Fruit fly (Drosophila melanogaster) whole organism, prepupa: Measurements from ENCODE around the gene ppk24.

Source experiments
- Blimp-1 ChIP-seq: fragments of 200-800 bp; sonication (Bioruptor generic); optimal IDR thresholded peaks from 3 replicates; lab custom pipeline; 2017; ENCODE audit warnings: missing biosample characterization, missing genetic modification characterization, mild to moderate bottlenecking, moderate library complexity, missing genetic modification reagents
- CG10631 ChIP-seq: fragments of 200-800 bp; sonication (Bioruptor generic); optimal IDR thresholded peaks from 2 replicates; lab custom pipeline; 2016; ENCODE audit warnings: missing biosample characterization, missing genetic modification characterization
- CG10669 ChIP-seq: fragments of 200-800 bp; sonication (Bioruptor generic); optimal IDR thresholded peaks from 3 replicates; lab custom pipeline; 2018; ENCODE audit warnings: missing biosample characterization, mild to moderate bottlenecking, missing genetic modification characterization, moderate library complexity
- CG11294 ChIP-seq: fragments of 200-800 bp; sonication (Bioruptor generic); IDR thresholded peaks from 2 replicates; pipeline ENCODE4 v1.3.6; 2022; ENCODE audit warnings: missing biosample characterization, missing genetic modification characterization
- CG11762 ChIP-seq: fragments of 200-800 bp; sonication (Bioruptor generic); optimal IDR thresholded peaks from 3 replicates; lab custom pipeline; 2016; ENCODE audit warnings: missing biosample characterization, missing genetic modification characterization; ENCODE audit not compliant: insufficient read depth
- CG11902 ChIP-seq: fragments of 200-800 bp; sonication (Bioruptor generic); optimal IDR thresholded peaks from 3 replicates; lab custom pipeline; 2016; ENCODE audit warnings: missing biosample characterization, missing genetic modification characterization
- CG1621 ChIP-seq: fragments of 200-800 bp; sonication (Bioruptor generic); optimal IDR thresholded peaks from 3 replicates; lab custom pipeline; 2018; ENCODE audit warnings: missing biosample characterization, mild to moderate bottlenecking, missing genetic modification characterization
- CG16779 ChIP-seq: fragments of 200-800 bp; sonication (Bioruptor generic); optimal IDR thresholded peaks from 3 replicates; lab custom pipeline; 2017; ENCODE audit warnings: missing biosample characterization, mild to moderate bottlenecking, missing genetic modification characterization
- CG3032 ChIP-seq: fragments of 200-800 bp; optimal IDR thresholded peaks from 2 replicates; lab custom pipeline; 2019; ENCODE audit warnings: missing biosample characterization, mild to moderate bottlenecking, missing genetic modification characterization, moderate library complexity
- CG31627 ChIP-seq: fragments of 200-800 bp; sonication (Bioruptor generic); optimal IDR thresholded peaks from 3 replicates; lab custom pipeline; 2016; ENCODE audit warnings: missing biosample characterization, missing genetic modification characterization
- CG32006 ChIP-seq: fragments of 200-800 bp; sonication (Bioruptor generic); optimal IDR thresholded peaks from 3 replicates; lab custom pipeline; 2017; ENCODE audit warnings: missing biosample characterization, mild to moderate bottlenecking, missing genetic modification characterization
- CG34406 ChIP-seq: fragments of 200-800 bp; sonication (Bioruptor generic); optimal IDR thresholded peaks from 3 replicates; lab custom pipeline; 2016; ENCODE audit warnings: missing biosample characterization, missing genetic modification characterization
- CG3919 ChIP-seq: fragments of 200-800 bp; sonication (Bioruptor generic); optimal IDR thresholded peaks from 3 replicates; lab custom pipeline; 2016; ENCODE audit warnings: missing biosample characterization, missing genetic modification characterization
- CG6163 ChIP-seq: fragments of 200-800 bp; sonication (Bioruptor generic); IDR thresholded peaks from 3 replicates; pipeline ENCODE4 v1.3.6; 2022; ENCODE audit warnings: missing biosample characterization, missing genetic modification characterization
- CG6276 ChIP-seq: fragments of 200-800 bp; sonication (Bioruptor generic); optimal IDR thresholded peaks from 2 replicates; lab custom pipeline; 2017; ENCODE audit warnings: missing biosample characterization, mild to moderate bottlenecking, missing genetic modification characterization
- CG6792 ChIP-seq: fragments of 200-800 bp; sonication (Bioruptor generic); optimal IDR thresholded peaks from 3 replicates; lab custom pipeline; 2016; ENCODE audit warnings: missing biosample characterization, missing genetic modification characterization
- CG6808 ChIP-seq: fragments of 200-800 bp; sonication (Bioruptor generic); optimal IDR thresholded peaks from 3 replicates; lab custom pipeline; 2017; ENCODE audit warnings: missing biosample characterization, missing genetic modification characterization, mild to moderate bottlenecking, moderate library complexity, missing genetic modification reagents
- CG7368 ChIP-seq: fragments of 200-800 bp; sonication (Bioruptor generic); optimal IDR thresholded peaks from 3 replicates; lab custom pipeline; 2016; ENCODE audit warnings: missing biosample characterization, missing genetic modification characterization
- CG8119 ChIP-seq: fragments of 200-800 bp; sonication (Bioruptor generic); IDR thresholded peaks from 3 replicates; pipeline ENCODE4 v1.3.6; 2022; ENCODE audit warnings: missing biosample characterization, missing genetic modification characterization
- CG8319 ChIP-seq: fragments of 200-800 bp; sonication (Bioruptor generic); optimal IDR thresholded peaks from 3 replicates; lab custom pipeline; 2016; ENCODE audit warnings: missing biosample characterization, missing genetic modification characterization
- CG9139 ChIP-seq: fragments of 200-800 bp; sonication (Bioruptor generic); optimal IDR thresholded peaks from 3 replicates; lab custom pipeline; 2017; ENCODE audit warnings: missing biosample characterization, mild to moderate bottlenecking, missing genetic modification characterization
- Eip75B ChIP-seq: fragments of 200-800 bp; sonication (Bioruptor generic); optimal IDR thresholded peaks from 3 replicates; lab custom pipeline; 2016; ENCODE audit warnings: missing biosample characterization, missing genetic modification characterization
- Eip78C ChIP-seq: fragments of 200-800 bp; sonication (Bioruptor generic); peaks from one replicate; lab custom pipeline; 2016; ENCODE audit warnings: missing biosample characterization, missing genetic modification characterization
- Eip93F ChIP-seq: fragments of 200-800 bp; sonication (Bioruptor generic); optimal IDR thresholded peaks from 2 replicates; lab custom pipeline; 2016; ENCODE audit warnings: missing biosample characterization, mild to moderate bottlenecking, missing genetic modification characterization
- Ets21C ChIP-seq: fragments of 200-800 bp; sonication (Bioruptor generic); optimal IDR thresholded peaks from 3 replicates; lab custom pipeline; 2016; ENCODE audit warnings: missing biosample characterization, missing genetic modification characterization
- Gug ChIP-seq: fragments of 200-800 bp; sonication (Bioruptor generic); IDR thresholded peaks from 2 replicates; pipeline ENCODE4 v1.3.6; 2022; ENCODE audit warnings: missing biosample characterization, missing genetic modification characterization
- Hr38 ChIP-seq: sonication (Bioruptor generic); optimal IDR thresholded peaks from 2 replicates; lab custom pipeline; 2016; ENCODE audit warnings: missing biosample characterization, missing genetic modification characterization
- Hr39 ChIP-seq: fragments of 200-800 bp; sonication (Bioruptor generic); optimal IDR thresholded peaks from 2 replicates; lab custom pipeline; 2016; ENCODE audit warnings: missing biosample characterization, missing genetic modification characterization
- Hr4 ChIP-seq: fragments of 200-800 bp; sonication (Bioruptor generic); optimal IDR thresholded peaks from 3 replicates; lab custom pipeline; 2016; ENCODE audit warnings: missing biosample characterization, missing genetic modification characterization
- Lpt ChIP-seq: fragments of 200-800 bp; sonication (Bioruptor generic); optimal IDR thresholded peaks from 3 replicates; lab custom pipeline; 2016; ENCODE audit warnings: missing biosample characterization, missing genetic modification characterization
- Met ChIP-seq: fragments of 200-800 bp; sonication (Bioruptor generic); optimal IDR thresholded peaks from 3 replicates; lab custom pipeline; 2016; ENCODE audit warnings: missing biosample characterization, missing genetic modification characterization
- Sox102F ChIP-seq: fragments of 200-800 bp; sonication (Bioruptor generic); optimal IDR thresholded peaks from 2 replicates; lab custom pipeline; 2016; ENCODE audit warnings: missing biosample characterization, mild to moderate bottlenecking, missing genetic modification characterization
- Sox14 ChIP-seq: fragments of 200-800 bp; sonication (Bioruptor generic); optimal IDR thresholded peaks from 3 replicates; lab custom pipeline; 2016; ENCODE audit warnings: missing biosample characterization, missing genetic modification characterization
- Sox15 ChIP-seq: fragments of 200-800 bp; sonication (Bioruptor generic); optimal IDR thresholded peaks from 3 replicates; lab custom pipeline; 2016; ENCODE audit warnings: missing biosample characterization, missing genetic modification characterization
- achi ChIP-seq: fragments of 200-800 bp; sonication (Bioruptor generic); optimal IDR thresholded peaks from 3 replicates; lab custom pipeline; 2016; ENCODE audit warnings: missing biosample characterization, missing genetic modification characterization
- acj6 ChIP-seq: fragments of 200-800 bp; sonication (Bioruptor generic); optimal IDR thresholded peaks from 3 replicates; lab custom pipeline; 2016; ENCODE audit warnings: missing biosample characterization, missing genetic modification characterization
- cyc ChIP-seq: fragments of 200-800 bp; sonication (Bioruptor generic); optimal IDR thresholded peaks from 3 replicates; lab custom pipeline; 2016; ENCODE audit warnings: missing biosample characterization, missing genetic modification characterization
- dac ChIP-seq: fragments of 200-800 bp; sonication (Bioruptor generic); optimal IDR thresholded peaks from 2 replicates; lab custom pipeline; 2017; ENCODE audit warnings: missing biosample characterization, mild to moderate bottlenecking, missing genetic modification characterization
- dsx ChIP-seq: fragments of 200-800 bp; optimal IDR thresholded peaks from 3 replicates; lab custom pipeline; 2019; ENCODE audit warnings: missing biosample characterization, mild to moderate bottlenecking, missing genetic modification characterization, moderate library complexity; ENCODE audit not compliant: poor library complexity, severe bottlenecking
- eg ChIP-seq: fragments of 200-800 bp; sonication (Bioruptor generic); IDR thresholded peaks from 3 replicates; pipeline ENCODE4 v1.3.6; 2022; ENCODE audit warnings: missing biosample characterization, missing genetic modification characterization
- esn ChIP-seq: fragments of 200-800 bp; sonication (Bioruptor generic); optimal IDR thresholded peaks from 2 replicates; lab custom pipeline; 2016; ENCODE audit warnings: missing biosample characterization, mild to moderate bottlenecking, missing genetic modification characterization, moderate library complexity
- fd59A ChIP-seq: fragments of 200-800 bp; sonication (Bioruptor generic); optimal IDR thresholded peaks from 2 replicates; lab custom pipeline; 2017; ENCODE audit warnings: missing biosample characterization, mild to moderate bottlenecking, missing genetic modification characterization, missing genetic modification reagents
- fd85E ChIP-seq: fragments of 200-800 bp; sonication (Bioruptor generic); optimal IDR thresholded peaks from 3 replicates; lab custom pipeline; 2016; ENCODE audit warnings: missing biosample characterization, missing genetic modification characterization
- lz ChIP-seq: fragments of 200-800 bp; sonication (Bioruptor generic); optimal IDR thresholded peaks from 3 replicates; lab custom pipeline; 2016; ENCODE audit warnings: missing biosample characterization, missing genetic modification characterization
- net ChIP-seq: fragments of 200-800 bp; sonication (Bioruptor generic); optimal IDR thresholded peaks from 3 replicates; lab custom pipeline; 2016; ENCODE audit warnings: missing biosample characterization, missing genetic modification characterization
- pdm3 ChIP-seq: fragments of 200-800 bp; sonication (Bioruptor generic); optimal IDR thresholded peaks from 3 replicates; lab custom pipeline; 2016; ENCODE audit warnings: missing biosample characterization, missing genetic modification characterization
- salr ChIP-seq, 2 experiments: fragments of 200-800 bp; sonication (Bioruptor generic); optimal IDR thresholded peaks; 3 replicates each; lab custom pipeline; 2016 to 2018; ENCODE audit warnings: missing biosample characterization in 2 of 2, missing genetic modification characterization in 2 of 2, mild to moderate bottlenecking in 1 of 2
- ss ChIP-seq, 2 experiments: fragments of 200-800 bp; sonication (Bioruptor generic); optimal IDR thresholded peaks; 2 replicates in 1 of 2; 3 replicates in 1 of 2; lab custom pipeline; 2017 to 2018; ENCODE audit warnings: mild to moderate bottlenecking in 2 of 2, missing biosample characterization in 2 of 2, missing genetic modification characterization in 2 of 2, moderate library complexity in 1 of 2
- svp ChIP-seq: fragments of 200-800 bp; sonication (Bioruptor generic); peaks from one replicate; lab custom pipeline; 2016; ENCODE audit warnings: missing biosample characterization, missing genetic modification characterization
- topi ChIP-seq: fragments of 200-800 bp; sonication (Bioruptor generic); optimal IDR thresholded peaks from 3 replicates; lab custom pipeline; 2016; ENCODE audit warnings: missing biosample characterization, missing genetic modification characterization
- vri ChIP-seq: fragments of 200-800 bp; sonication (Bioruptor generic); optimal IDR thresholded peaks from 3 replicates; lab custom pipeline; 2016; ENCODE audit warnings: missing biosample characterization, mild to moderate bottlenecking, missing genetic modification characterization

Gene ppk24

dm6 chr3R:31222125-31222889, 43.2 kb upstream of the ppk24 start:
- TF ChIP-seq lz (GFP tag; lab: Kevin White, UChicago) = peak; percentile 79
- no peak for TF ChIP-seq CG8119 (GFP tag; lab: Robert Waterston, UW)
- TF ChIP-seq CG8319 (GFP tag; lab: Kevin White, UChicago) = peak; percentile 42
- TF ChIP-seq CG11902 (GFP tag; lab: Kevin White, UChicago) = peak; percentile 34
- peak; percentile 43 for TF ChIP-seq CG7368 (GFP tag; lab: Kevin White, UChicago)
- TF ChIP-seq CG1621 (tag; lab: Kevin White, UChicago) = peak; percentile 40
- peak; percentile 81 for TF ChIP-seq svp (GFP tag; lab: Kevin White, UChicago)
- TF ChIP-seq Gug (GFP tag; lab: Robert Waterston, UW) = no peak
- TF ChIP-seq Hr38 = no peak
- peak; percentile 72 for TF ChIP-seq Sox14 (GFP tag; lab: Kevin White, UChicago)
- peak; percentile 44 for TF ChIP-seq dac (GFP tag; lab: Kevin White, UChicago)
- peak; percentile 79 for TF ChIP-seq vri
- peak; percentile 75 for TF ChIP-seq pdm3 (GFP tag; lab: Kevin White, UChicago)
- TF ChIP-seq fd85E (GFP tag; lab: Kevin White, UChicago) = no peak
- peak; percentile 66 for TF ChIP-seq acj6
- peak; percentile 6 for TF ChIP-seq Blimp-1 (GFP tag; lab: Kevin White, UChicago)
- TF ChIP-seq CG10669 (GFP tag; lab: Kevin White, UChicago) = peak; percentile 66
- TF ChIP-seq Sox15 (GFP tag; lab: Kevin White, UChicago) = peak; percentile 48
- peak; percentile 74 for TF ChIP-seq Met (GFP tag; lab: Kevin White, UChicago)
- peak; percentile 65 for TF ChIP-seq dsx (GFP tag; lab: Kevin White, UChicago)
- no peak for TF ChIP-seq Lpt (GFP tag; lab: Kevin White, UChicago)
- peak; percentile 71 for TF ChIP-seq Sox102F (GFP tag; lab: Kevin White, UChicago)
- peak; percentile 79 for TF ChIP-seq esn (GFP tag; lab: Kevin White, UChicago)
- peak; percentile 32 for TF ChIP-seq CG6276 (GFP tag; lab: Kevin White, UChicago)
- no peak for TF ChIP-seq CG9139 (GFP tag; lab: Kevin White, UChicago)
- TF ChIP-seq net (GFP tag; lab: Kevin White, UChicago) = peak; percentile 69
- TF ChIP-seq Ets21C (GFP tag; lab: Kevin White, UChicago) = peak; percentile 71
- peak; percentile 47 for TF ChIP-seq CG34406 (GFP tag; lab: Kevin White, UChicago)
- TF ChIP-seq eg (GFP tag; lab: Robert Waterston, UW) = no peak
- TF ChIP-seq CG16779 = no peak
- peak; percentile 91 for TF ChIP-seq Eip78C (GFP tag; lab: Kevin White, UChicago)
- peak; percentile 60 for TF ChIP-seq CG3919 (GFP tag; lab: Kevin White, UChicago)
- peak; percentile 78 for TF ChIP-seq CG31627 (GFP tag; lab: Kevin White, UChicago)
- peak; percentile 61 for TF ChIP-seq cyc (GFP tag; lab: Kevin White, UChicago)
- TF ChIP-seq CG32006 (GFP tag; lab: Kevin White, UChicago) = peak; percentile 80
- TF ChIP-seq Eip93F (GFP tag; lab: Kevin White, UChicago) = no peak
- no peak for TF ChIP-seq CG11762 (GFP tag; lab: Kevin White, UChicago)
- peak; percentile 61 for TF ChIP-seq CG6808
- TF ChIP-seq Eip75B (GFP tag; lab: Kevin White, UChicago) = peak; percentile 75
- TF ChIP-seq ss (GFP tag; optimal IDR thresholded peaks at IDR 0.05; lab: Kevin White, UChicago) = peak; percentile 31 to 59
- TF ChIP-seq CG11294 (GFP tag; lab: Robert Waterston, UW) = no peak
- TF ChIP-seq fd59A (GFP tag; lab: Kevin White, UChicago) = peak; percentile 64
- TF ChIP-seq CG3032 (tag; lab: Kevin White, UChicago) = peak; percentile 15
- TF ChIP-seq CG10631 (GFP tag; lab: Kevin White, UChicago) = peak; percentile 62
- TF ChIP-seq CG6792 = peak; percentile 75
- no peak for TF ChIP-seq CG6163
- TF ChIP-seq Hr4 (GFP tag; lab: Kevin White, UChicago) = peak; percentile 74
- peak; percentile 62 for TF ChIP-seq achi
- TF ChIP-seq Hr39 (GFP tag; lab: Kevin White, UChicago) = peak; percentile 79
- peak; percentile 64 for TF ChIP-seq topi (GFP tag; lab: Kevin White, UChicago)
- peak; percentile 28 to 40 for TF ChIP-seq salr (GFP tag; optimal IDR thresholded peaks at IDR 0.05; lab: Kevin White, UChicago)
